Worm (Caenorhabditis elegans) whole organism, L2 larva: Measurements from ENCODE around the gene C40H1.3.

Source experiments
- C34F6.9 ChIP-seq: fragments of 150-350 bp; optimal IDR thresholded peaks from 2 replicates; lab custom pipeline; 2014; ENCODE audit warnings: missing biosample characterization, missing genetic modification characterization
- F13H6.1 ChIP-seq: sonication (generic microtip); optimal IDR thresholded peaks from 2 replicates; lab custom pipeline; 2016; ENCODE audit warnings: missing genetic modification characterization, missing compliant biosample characterization
- R02D3.7 ChIP-seq: fragments of 150-350 bp; optimal IDR thresholded peaks from 2 replicates; lab custom pipeline; 2014; ENCODE audit warnings: missing biosample characterization, missing genetic modification characterization
- Y55F3AM.14 ChIP-seq: fragments of 200-800 bp; sonication (Bioruptor generic); optimal IDR thresholded peaks from 2 replicates; lab custom pipeline; 2018; ENCODE audit warnings: mild to moderate bottlenecking, missing genetic modification characterization, missing compliant biosample characterization
- ZK546.5 ChIP-seq: sonication (generic microtip); optimal IDR thresholded peaks from 2 replicates; lab custom pipeline; 2017; ENCODE audit warnings: missing biosample characterization, missing genetic modification characterization
- alr-1 ChIP-seq: fragments of 150-350 bp; optimal IDR thresholded peaks from 2 replicates; lab custom pipeline; 2014; ENCODE audit warnings: missing biosample characterization, missing genetic modification characterization
- aly-2 ChIP-seq: fragments of 150-350 bp; optimal IDR thresholded peaks from 2 replicates; lab custom pipeline; 2014; ENCODE audit warnings: missing biosample characterization, missing genetic modification characterization
- blmp-1 ChIP-seq: sonication (generic microtip); optimal IDR thresholded peaks from 2 replicates; lab custom pipeline; 2017; ENCODE audit warnings: missing genetic modification characterization, mild to moderate bottlenecking, missing compliant biosample characterization, antibody characterized with exemption, moderate library complexity; ENCODE audit not compliant: insufficient read depth
- ceh-16 ChIP-seq: fragments of 150-350 bp; optimal IDR thresholded peaks from 2 replicates; lab custom pipeline; 2014; ENCODE audit warnings: missing biosample characterization, missing genetic modification characterization
- ceh-82 ChIP-seq: fragments of 150-350 bp; optimal IDR thresholded peaks from 2 replicates; lab custom pipeline; 2014; ENCODE audit warnings: missing biosample characterization, missing genetic modification characterization
- dmd-4 ChIP-seq: sonication (generic microtip); optimal IDR thresholded peaks from 2 replicates; lab custom pipeline; 2017; ENCODE audit warnings: missing biosample characterization, missing genetic modification characterization
- elt-1 ChIP-seq: fragments of 150-350 bp; optimal IDR thresholded peaks from 2 replicates; lab custom pipeline; 2014; ENCODE audit warnings: missing biosample characterization, missing genetic modification characterization
- elt-3 ChIP-seq: sonication (generic microtip); optimal IDR thresholded peaks from 2 replicates; lab custom pipeline; 2017; ENCODE audit warnings: missing biosample characterization, missing genetic modification characterization
- fos-1 ChIP-seq: fragments of 150-350 bp; optimal IDR thresholded peaks from 2 replicates; lab custom pipeline; 2014; ENCODE audit warnings: missing biosample characterization, missing genetic modification characterization
- lin-11 ChIP-seq: fragments of 150-350 bp; sonication (generic microtip); optimal IDR thresholded peaks from 2 replicates; lab custom pipeline; 2014; ENCODE audit warnings: missing biosample characterization, missing genetic modification characterization, inconsistent platforms, mixed read lengths
- lin-39 ChIP-seq: fragments of 150-350 bp; optimal IDR thresholded peaks from 2 replicates; lab custom pipeline; 2014; ENCODE audit warnings: missing biosample characterization, missing genetic modification reagents, missing genetic modification characterization
- lsy-2 ChIP-seq, 2 experiments: fragments of 150-350 bp in 1 of 2; sonication (generic microtip) in 1 of 2; optimal IDR thresholded peaks; 2 replicates each; lab custom pipeline; 2014 to 2017; ENCODE audit warnings: missing biosample characterization in 2 of 2, missing genetic modification characterization in 2 of 2
- mab-5 ChIP-seq: fragments of 150-350 bp; optimal IDR thresholded peaks from 2 replicates; lab custom pipeline; 2014; ENCODE audit warnings: missing biosample characterization, missing genetic modification characterization
- mbf-1 ChIP-seq: sonication (generic microtip); optimal IDR thresholded peaks from 2 replicates; lab custom pipeline; 2017; ENCODE audit warnings: missing biosample characterization, missing genetic modification characterization
- mdl-1 ChIP-seq, 2 experiments: fragments of 150-350 bp in 1 of 2; sonication (generic microtip) in 1 of 2; optimal IDR thresholded peaks; 2 replicates each; lab custom pipeline; 2017; ENCODE audit warnings: missing biosample characterization in 2 of 2, missing genetic modification characterization in 2 of 2
- nhr-10 ChIP-seq: sonication (generic microtip); optimal IDR thresholded peaks from 2 replicates; lab custom pipeline; 2017; ENCODE audit warnings: missing biosample characterization, missing genetic modification characterization
- nhr-11 ChIP-seq: fragments of 150-350 bp; optimal IDR thresholded peaks from 2 replicates; lab custom pipeline; 2014; ENCODE audit warnings: missing biosample characterization, missing genetic modification characterization
- nhr-23 ChIP-seq: fragments of 150-350 bp; optimal IDR thresholded peaks from 2 replicates; lab custom pipeline; 2014; ENCODE audit warnings: missing biosample characterization, missing genetic modification reagents, missing genetic modification characterization
- nhr-6 ChIP-seq: fragments of 150-350 bp; optimal IDR thresholded peaks from 2 replicates; lab custom pipeline; 2014; ENCODE audit warnings: missing biosample characterization, missing genetic modification characterization
- sem-4 ChIP-seq: fragments of 150-350 bp; optimal IDR thresholded peaks from 2 replicates; lab custom pipeline; 2014; ENCODE audit warnings: missing biosample characterization, missing genetic modification reagents, missing genetic modification characterization
- skn-1 ChIP-seq: sonication (generic microtip); optimal IDR thresholded peaks from 2 replicates; lab custom pipeline; 2017; ENCODE audit warnings: missing biosample characterization, missing genetic modification characterization
- sma-9 ChIP-seq, 2 experiments: fragments of 150-350 bp in 1 of 2; sonication (generic microtip) in 1 of 2; optimal IDR thresholded peaks; 2 replicates each; lab custom pipeline; 2014 to 2016; ENCODE audit warnings: missing genetic modification characterization in 2 of 2, mild to moderate bottlenecking in 1 of 2, missing biosample characterization in 1 of 2, missing compliant biosample characterization in 1 of 2, missing genetic modification reagents in 1 of 2, moderate library complexity in 1 of 2
- snpc-4 ChIP-seq: fragments of 150-350 bp; optimal IDR thresholded peaks from 2 replicates; lab custom pipeline; 2014; ENCODE audit warnings: missing biosample characterization, missing genetic modification characterization
- unc-55 ChIP-seq: fragments of 150-350 bp; sonication (generic microtip); optimal IDR thresholded peaks from 3 replicates; lab custom pipeline; 2014; ENCODE audit warnings: missing biosample characterization, missing genetic modification reagents, missing genetic modification characterization
- unc-62 ChIP-seq: fragments of 150-350 bp; optimal IDR thresholded peaks from 2 replicates; lab custom pipeline; 2014; ENCODE audit warnings: missing biosample characterization, missing genetic modification reagents, missing genetic modification characterization
- zag-1 ChIP-seq: fragments of 150-350 bp; optimal IDR thresholded peaks from 2 replicates; lab custom pipeline; 2014; ENCODE audit warnings: missing biosample characterization, missing genetic modification characterization
- ztf-1 ChIP-seq: fragments of 200-800 bp; sonication (Bioruptor generic); conservative IDR thresholded peaks from 2 replicates; pipeline ENCODE4 v1.3.6; 2022; ENCODE audit warnings: missing genetic modification characterization, missing compliant biosample characterization
- ztf-11 ChIP-seq: sonication (generic microtip); optimal IDR thresholded peaks from 2 replicates; lab custom pipeline; 2017; ENCODE audit warnings: missing biosample characterization, missing genetic modification characterization
- ztf-4 ChIP-seq: fragments of 150-350 bp; optimal IDR thresholded peaks from 2 replicates; lab custom pipeline; 2014; ENCODE audit warnings: missing biosample characterization, missing genetic modification characterization

C40H1.3 gene

ce11 chrIII:9335076-9335475 lies 5.9 kb upstream of the C40H1.3 start:
- TF ChIP-seq sem-4 (tag; lab: Kevin White, UChicago), result no peak
- no peak for TF ChIP-seq ztf-11 (tag; lab: Kevin White, UChicago)
- TF ChIP-seq ztf-1 (GFP tag; lab: Robert Waterston, UW), result no peak
- no peak for TF ChIP-seq Y55F3AM.14 (GFP tag; lab: Kevin White, UChicago)
- TF ChIP-seq lsy-2 (tag; optimal IDR thresholded peaks at IDR 0.05; lab: Kevin White, UChicago), result no peak
- TF ChIP-seq, all 48 proteins: peak for 0

ce11 chrIII:9334174-9334573 lies 5.0 kb upstream of the C40H1.3 start, which contains the start of gene elo-4:
Gene elo-4 (minus strand): TSS chrIII:9334274.
- TF ChIP-seq lin-11 (tag; lab: Kevin White, UChicago) (no peak), ztf-4 (no peak), unc-62 (GFP tag; lab: Kevin White, UChicago) (no peak), snpc-4 (tag; lab: Kevin White, UChicago) (no peak), aly-2 (tag; lab: Kevin White, UChicago) (no peak), fos-1 (tag; lab: Kevin White, UChicago) (no peak), F13H6.1 (tag; lab: Kevin White, UChicago) (no peak), mab-5 (tag; lab: Kevin White, UChicago) (no peak), nhr-23 (no peak), lin-39 (tag; lab: Kevin White, UChicago) (no peak), ztf-11 (tag; lab: Kevin White, UChicago) (no peak), ztf-1 (GFP tag; lab: Robert Waterston, UW) (no peak), mbf-1 (tag; lab: Kevin White, UChicago) (no peak), sma-9 (GFP tag; optimal IDR thresholded peaks at IDR 0.05; lab: Kevin White, UChicago) (no peak), sma-9 (tag; optimal IDR thresholded peaks at IDR 0.05; lab: Kevin White, UChicago) (no peak), ZK546.5 (no peak), nhr-6 (tag; lab: Kevin White, UChicago) (no peak), dmd-4 (no peak), nhr-10 (no peak), R02D3.7 (tag; lab: Kevin White, UChicago) (no peak)

ce11 chrIII:9331084-9331564 lies 2.0 kb upstream of the C40H1.3 start, which contains the start of gene ufc-1:
Gene ufc-1 (plus strand): TSS chrIII:9331514.
- TF ChIP-seq C34F6.9 (tag; lab: Kevin White, UChicago) (peak; percentile 24), nhr-11 (tag; lab: Kevin White, UChicago) (no peak), sem-4 (tag; lab: Kevin White, UChicago) (no peak), sma-9 (GFP tag; optimal IDR thresholded peaks at IDR 0.05; lab: Kevin White, UChicago) (no peak), sma-9 (tag; optimal IDR thresholded peaks at IDR 0.05; lab: Kevin White, UChicago) (no peak), ZK546.5 (no peak), elt-1 (tag; lab: Kevin White, UChicago) (no peak), lsy-2 (tag; optimal IDR thresholded peaks at IDR 0.05; lab: Kevin White, UChicago) (peak in 1 of 2 experiments; percentile 74)

ce11 chrIII:9329790-9330366 lies 712 bp upstream of the C40H1.3 start, which contains the start of gene ttr-5:
Gene ttr-5 (plus strand): TSS chrIII:9330316.
- no peak for TF ChIP-seq blmp-1 (tag; lab: Kevin White, UChicago)
- TF ChIP-seq alr-1 (tag; lab: Kevin White, UChicago), result no peak
- TF ChIP-seq Y55F3AM.14 (GFP tag; lab: Kevin White, UChicago), result no peak
- no peak for TF ChIP-seq mab-5 (tag; lab: Kevin White, UChicago)
- no peak for TF ChIP-seq elt-3 (tag; lab: Kevin White, UChicago)
- TF ChIP-seq ceh-16 (tag; lab: Kevin White, UChicago), result no peak
- no peak for TF ChIP-seq skn-1 (tag; lab: Kevin White, UChicago)
- no peak for TF ChIP-seq nhr-11 (tag; lab: Kevin White, UChicago)
- no peak for TF ChIP-seq ceh-82 (tag; lab: Kevin White, UChicago)
- no peak for TF ChIP-seq unc-55 (GFP tag; lab: Kevin White, UChicago)
- no peak for TF ChIP-seq mdl-1 (tag; optimal IDR thresholded peaks at IDR 0.05; lab: Kevin White, UChicago)
- TF ChIP-seq zag-1 (tag; lab: Kevin White, UChicago), result no peak
- no peak for TF ChIP-seq fos-1 (tag; lab: Kevin White, UChicago)
